Worm (Caenorhabditis elegans): ENCODE data around the gene F55D1.1.

F55D1.1 gene

ce11 chrX:5479876-5480580 lies 9.6 kb upstream of the F55D1.1 start:
- no peak for TF ChIP-seq B0336.3 (GFP tag; IDR thresholded peaks at IDR 0.05)
- peak; percentile 65 for TF ChIP-seq nhr-80 (tag; optimal IDR thresholded peaks at IDR 0.05)
- TF ChIP-seq cebp-1 (GFP tag; IDR thresholded peaks at IDR 0.05): 0 out of 2 replicates have a peak, but pooled peaks have one; percentile 12
- TF ChIP-seq cebp-1 (tag; optimal IDR thresholded peaks at IDR 0.05): no peak
- TF ChIP-seq dox-1 (GFP tag; IDR thresholded peaks at IDR 0.05): peak; percentile 18; the same call in 1 of the 2 replicates
- TF ChIP-seq snpc-4 (GFP tag; optimal IDR thresholded peaks at IDR 0.05): no peak
- TF ChIP-seq snpc-4 (tag; optimal IDR thresholded peaks at IDR 0.05): peak in 1 of 4 experiments; percentile 18
- TF ChIP-seq zfh-2 (GFP tag; conservative IDR thresholded peaks at IDR 0.05): peak; percentile 70; the same call in 1 of the 2 replicates

DNA sequence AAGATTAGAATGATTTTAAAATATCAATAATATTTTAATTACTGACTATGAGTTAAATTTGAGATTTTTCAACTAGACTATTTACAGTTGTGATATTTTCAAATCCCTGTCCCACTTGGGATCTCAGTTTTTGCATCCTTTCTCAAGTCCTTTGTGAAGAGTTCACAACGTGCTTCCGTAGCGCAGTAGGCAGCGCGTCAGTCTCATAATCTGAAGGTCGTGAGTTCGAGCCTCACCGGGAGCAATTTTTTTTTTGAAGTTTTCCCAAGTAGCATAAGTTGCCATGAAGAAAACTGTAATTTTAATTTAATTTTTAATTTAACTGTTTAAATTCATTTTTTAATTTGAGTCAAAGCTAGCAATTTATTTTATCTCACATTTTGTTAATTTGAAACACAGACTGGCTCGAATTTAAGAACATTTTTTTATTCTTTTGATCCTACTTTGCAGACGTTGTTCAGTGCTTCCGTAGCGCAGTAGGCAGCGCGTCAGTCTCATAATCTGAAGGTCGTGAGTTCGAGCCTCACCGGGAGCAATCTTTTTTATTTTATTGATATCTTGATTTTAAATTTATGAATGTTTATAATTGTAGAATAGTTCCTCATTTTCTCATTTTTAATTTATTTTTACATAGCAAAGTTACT lies 4.2 kb upstream of the F55D1.1 start:
- no peak for TF ChIP-seq zfh-2 (GFP tag; conservative IDR thresholded peaks at IDR 0.05)
- 0 out of 2 replicates have a peak, but pooled peaks have one; percentile 22 for TF ChIP-seq Y56A3A.18 (GFP tag; IDR thresholded peaks at IDR 0.05)
- peak; percentile 63 for TF ChIP-seq snpc-3.4 (tag; optimal IDR thresholded peaks at IDR 0.05)
- peak; percentile 15 for TF ChIP-seq snpc-4 (GFP tag; optimal IDR thresholded peaks at IDR 0.05)
- TF ChIP-seq snpc-4 (tag; optimal IDR thresholded peaks at IDR 0.05): peak in 3 of 4 experiments; percentile 5 to 56 (median 6)
- TF ChIP-seq ztf-25 (GFP tag; IDR thresholded peaks at IDR 0.05): 0 out of 2 replicates have a peak, but pooled peaks have one; percentile 28
- TF ChIP-seq ztf-6 (GFP tag; IDR thresholded peaks at IDR 0.05): no peak
- TF ChIP-seq lin-26 (GFP tag; IDR thresholded peaks at IDR 0.05): peak; percentile 83
- peak in 1 of 2 experiments; percentile 13 for TF ChIP-seq rec-8 (tag; optimal IDR thresholded peaks at IDR 0.05)
- no peak for TF ChIP-seq sptf-2 (GFP tag; optimal IDR thresholded peaks at IDR 0.05)
- no peak for TF ChIP-seq ama-1 (optimal IDR thresholded peaks at IDR 0.05)
- no peak for TF ChIP-seq ama-1 (GFP tag; optimal IDR thresholded peaks at IDR 0.05)
- TF ChIP-seq bed-2 (GFP tag; IDR thresholded peaks at IDR 0.05): no peak
- TF ChIP-seq let-607 (tag; optimal IDR thresholded peaks at IDR 0.05): peak in 1 of 2 experiments; percentile 17
- peak; percentile 85 for TF ChIP-seq tbp1 (GFP tag; optimal IDR thresholded peaks at IDR 0.05)
- peak; percentile 73 for TF ChIP-seq die-1 (tag; optimal IDR thresholded peaks at IDR 0.05)
- peak; percentile 62 for TF ChIP-seq dox-1 (GFP tag; IDR thresholded peaks at IDR 0.05)
- TF ChIP-seq rcor-1 (GFP tag; IDR thresholded peaks at IDR 0.05): no peak
- peak; percentile 54 for TF ChIP-seq ztf-18 (tag; optimal IDR thresholded peaks at IDR 0.05)
- TF ChIP-seq hmg-1.2 (GFP tag; IDR thresholded peaks at IDR 0.05): peak; percentile 41; the same call in 1 of the 2 replicates
- peak; percentile 77 for TF ChIP-seq rpc-1 (optimal IDR thresholded peaks at IDR 0.05)
- TF ChIP-seq rpc-1 (tag; optimal IDR thresholded peaks at IDR 0.05): peak; percentile 87
- TF ChIP-seq attf-3 (GFP tag; conservative IDR thresholded peaks at IDR 0.05): no peak
- TF ChIP-seq B0261.1 (tag; optimal IDR thresholded peaks at IDR 0.05): peak; percentile 78
- TF ChIP-seq lsy-27 (tag; optimal IDR thresholded peaks at IDR 0.05; ENCODE audit: borderline replicate concordance, insufficient read depth): peak; percentile 45
- no peak for TF ChIP-seq mcd-1 (GFP tag; IDR thresholded peaks at IDR 0.05)
- TF ChIP-seq lin-54 (GFP tag; optimal IDR thresholded peaks at IDR 0.05): peak; percentile 9
- no peak for TF ChIP-seq madf-10 (tag; optimal IDR thresholded peaks at IDR 0.05)
- peak; percentile 73; the same call in 1 of the 2 replicates for TF ChIP-seq D2030.7 (GFP tag; IDR thresholded peaks at IDR 0.05)
- TF ChIP-seq ZK185.1 (tag; optimal IDR thresholded peaks at IDR 0.05; ENCODE audit: poor library complexity, severe bottlenecking): peak; percentile 36
- no peak for TF ChIP-seq cebp-1 (GFP tag; IDR thresholded peaks at IDR 0.05)
- peak; percentile 33 for TF ChIP-seq cebp-1 (tag; optimal IDR thresholded peaks at IDR 0.05)
- TF ChIP-seq pbrm-1 (GFP tag; IDR thresholded peaks at IDR 0.05): peak; percentile 53
- TF ChIP-seq ceh-27 (GFP tag; optimal IDR thresholded peaks at IDR 0.05): no peak
- peak; percentile 60 for TF ChIP-seq nhr-90 (tag; optimal IDR thresholded peaks at IDR 0.05)
- TF ChIP-seq lag-1 (GFP tag; IDR thresholded peaks at IDR 0.05): no peak
- peak; percentile 68 for TF ChIP-seq him-1 (tag; optimal IDR thresholded peaks at IDR 0.05)
- TF ChIP-seq lir-1 (GFP tag; conservative IDR thresholded peaks at IDR 0.05): no peak

All from whole organism, young adult.